Fruit fly (Drosophila melanogaster): ENCODE measurements around the gene htt.
A peak's percentile ranks its signal among the peaks of the same experiment; 100 is the strongest.

Gene htt

dm6 chr3R:28674788-28675187 is 21.3 kb upstream of the htt start, which contains the start of gene snu:
Gene snu (plus strand): TSS chr3R:28675041.
- TF ChIP-seq CG33017 (tag; optimal IDR thresholded peaks at IDR 0.05) (no peak), cic (GFP tag; optimal IDR thresholded peaks at IDR 0.05) (no peak), Clk (GFP tag; optimal IDR thresholded peaks at IDR 0.05) (no peak), CG11617 (GFP tag; optimal IDR thresholded peaks at IDR 0.05) (no peak), CG7045 (GFP tag; optimal IDR thresholded peaks at IDR 0.05) (no peak), CG5204 (GFP tag; optimal IDR thresholded peaks at IDR 0.05) (no peak), CG14711 (tag; optimal IDR thresholded peaks at IDR 0.05) (no peak), CG12768 (GFP tag; optimal IDR thresholded peaks at IDR 0.05) (no peak), pad (GFP tag; optimal IDR thresholded peaks at IDR 0.05) (no peak), cnc (optimal IDR thresholded peaks at IDR 0.05) (no peak)

- TF ChIP-seq tj (GFP tag; optimal IDR thresholded peaks at IDR 0.05) (no peak), toe (GFP tag; optimal IDR thresholded peaks at IDR 0.05) (no peak), cic (GFP tag; optimal IDR thresholded peaks at IDR 0.05) (no peak), pad (GFP tag; optimal IDR thresholded peaks at IDR 0.05) (no peak), cnc (optimal IDR thresholded peaks at IDR 0.05) (no peak), Clk (GFP tag; optimal IDR thresholded peaks at IDR 0.05) (no peak), Crg-1 (GFP tag; optimal IDR thresholded peaks at IDR 0.05) (no peak), CG11617 (GFP tag; optimal IDR thresholded peaks at IDR 0.05) (no peak), CG7101 (tag; optimal IDR thresholded peaks at IDR 0.05) (no peak), Mnt (GFP tag; optimal IDR thresholded peaks at IDR 0.05) (no peak)
Observed at dm6 chr3R:28676870-28677526, 19.0 kb upstream of the htt start.

dm6 chr3R:28677527-28678134 is 18.4 kb upstream of the htt start:
- peak; percentile 20 for TF ChIP-seq ovo (GFP tag; optimal IDR thresholded peaks at IDR 0.05)
- TF ChIP-seq CG33017 (tag; optimal IDR thresholded peaks at IDR 0.05) = peak; percentile 13
- no peak for TF ChIP-seq CG12768 (GFP tag; optimal IDR thresholded peaks at IDR 0.05)
- TF ChIP-seq Hr96 (GFP tag; optimal IDR thresholded peaks at IDR 0.05) = no peak
- peak; percentile 20 for TF ChIP-seq bab1 (GFP tag; optimal IDR thresholded peaks at IDR 0.05)
- TF ChIP-seq Mnt (GFP tag; optimal IDR thresholded peaks at IDR 0.05) = no peak
- TF ChIP-seq cnc (optimal IDR thresholded peaks at IDR 0.05) = no peak
- no peak for TF ChIP-seq CG1620 (GFP tag; optimal IDR thresholded peaks at IDR 0.05)
- TF ChIP-seq kay (GFP tag; ENCODE audit: borderline replicate concordance) = peak; percentile 83
- no peak for TF ChIP-seq Clk (GFP tag; optimal IDR thresholded peaks at IDR 0.05)
- TF ChIP-seq CG11617 (GFP tag; optimal IDR thresholded peaks at IDR 0.05) = no peak
- no peak for TF ChIP-seq tj (GFP tag; optimal IDR thresholded peaks at IDR 0.05)
- TF ChIP-seq CG14711 (tag; optimal IDR thresholded peaks at IDR 0.05) = peak; percentile 1
- peak; percentile 7 for TF ChIP-seq CG7101 (tag; optimal IDR thresholded peaks at IDR 0.05)
- no peak for TF ChIP-seq cic (GFP tag; optimal IDR thresholded peaks at IDR 0.05)
- no peak for TF ChIP-seq CG5204 (GFP tag; optimal IDR thresholded peaks at IDR 0.05)
- no peak for TF ChIP-seq Crg-1 (GFP tag; optimal IDR thresholded peaks at IDR 0.05)
- no peak for TF ChIP-seq CG7045 (GFP tag; optimal IDR thresholded peaks at IDR 0.05)
- no peak for TF ChIP-seq pad (GFP tag; optimal IDR thresholded peaks at IDR 0.05)
- TF ChIP-seq toe (GFP tag; optimal IDR thresholded peaks at IDR 0.05) = no peak

dm6 chr3R:28679583-28679982 is 16.5 kb upstream of the htt start:
- TF ChIP-seq Clk (GFP tag; optimal IDR thresholded peaks at IDR 0.05) = no peak
- no peak for TF ChIP-seq CG1620 (GFP tag; optimal IDR thresholded peaks at IDR 0.05)
- TF ChIP-seq CG11617 (GFP tag; optimal IDR thresholded peaks at IDR 0.05) = no peak
- no peak for TF ChIP-seq CG14711 (tag; optimal IDR thresholded peaks at IDR 0.05)
- no peak for TF ChIP-seq Mnt (GFP tag; optimal IDR thresholded peaks at IDR 0.05)
- no peak for TF ChIP-seq tj (GFP tag; optimal IDR thresholded peaks at IDR 0.05)
- TF ChIP-seq CG12768 (GFP tag; optimal IDR thresholded peaks at IDR 0.05) = no peak
- TF ChIP-seq toe (GFP tag; optimal IDR thresholded peaks at IDR 0.05) = no peak
- TF ChIP-seq Crg-1 (GFP tag; optimal IDR thresholded peaks at IDR 0.05) = no peak
- TF ChIP-seq Hr96 (GFP tag; optimal IDR thresholded peaks at IDR 0.05) = no peak
- no peak for TF ChIP-seq ovo (GFP tag; optimal IDR thresholded peaks at IDR 0.05)

- peak; percentile 4 for TF ChIP-seq kay (GFP tag; ENCODE audit: borderline replicate concordance)
- TF ChIP-seq cnc (optimal IDR thresholded peaks at IDR 0.05) = no peak
- TF ChIP-seq Mnt (GFP tag; optimal IDR thresholded peaks at IDR 0.05) = peak; percentile 56
- no peak for TF ChIP-seq Clk (GFP tag; optimal IDR thresholded peaks at IDR 0.05)
- peak; percentile 38 for TF ChIP-seq tj (GFP tag; optimal IDR thresholded peaks at IDR 0.05)
- peak; percentile 46 for TF ChIP-seq cic (GFP tag; optimal IDR thresholded peaks at IDR 0.05)
- peak; percentile 72 for TF ChIP-seq CG12768 (GFP tag; optimal IDR thresholded peaks at IDR 0.05)
Observed at dm6 chr3R:28681834-28682464, 14.1 kb upstream of the htt start.

- TF ChIP-seq CG33017 (tag; optimal IDR thresholded peaks at IDR 0.05) = no peak
- no peak for TF ChIP-seq cic (GFP tag; optimal IDR thresholded peaks at IDR 0.05)
- no peak for TF ChIP-seq Crg-1 (GFP tag; optimal IDR thresholded peaks at IDR 0.05)
- TF ChIP-seq CG7101 (tag; optimal IDR thresholded peaks at IDR 0.05) = no peak
- TF ChIP-seq CG5204 (GFP tag; optimal IDR thresholded peaks at IDR 0.05) = no peak
- no peak for TF ChIP-seq pad (GFP tag; optimal IDR thresholded peaks at IDR 0.05)
- no peak for TF ChIP-seq ovo (GFP tag; optimal IDR thresholded peaks at IDR 0.05)
Observed at dm6 chr3R:28685558-28685957, 10.5 kb upstream of the htt start.
